Fruit fly (Drosophila melanogaster) whole organism, wandering third instar larva: ENCODE measurements around the gene ric8a.

Source experiments
- Hr78 ChIP-seq: fragments of >200 bp; optimal IDR thresholded peaks from 2 replicates; lab custom pipeline; 2017; ENCODE audit warnings: missing biosample characterization, missing genetic modification characterization
- Mio ChIP-seq: sonication (Bioruptor generic); optimal IDR thresholded peaks from 2 replicates; lab custom pipeline; 2016; ENCODE audit warnings: missing biosample characterization, missing genetic modification characterization
- Vsx2 ChIP-seq: fragments of 200-300, 225-300 bp; sonication (Bioruptor generic); optimal IDR thresholded peaks from 2 replicates; lab custom pipeline; 2018; ENCODE audit warnings: missing biosample characterization, missing genetic modification characterization; ENCODE audit not compliant: partially characterized antibody
- br ChIP-seq: fragments of 200-800 bp; sonication (Bioruptor generic); optimal IDR thresholded peaks from 2 replicates; lab custom pipeline; 2016; ENCODE audit warnings: missing biosample characterization, missing genetic modification characterization
- ey ChIP-seq: fragments of 200-800 bp; sonication (Bioruptor generic); optimal IDR thresholded peaks from 2 replicates; lab custom pipeline; 2016; ENCODE audit warnings: missing biosample characterization, missing genetic modification characterization
- fru ChIP-seq: fragments of 200-800 bp; sonication (Bioruptor generic); optimal IDR thresholded peaks from 3 replicates; lab custom pipeline; 2016; ENCODE audit warnings: missing biosample characterization, mild to moderate bottlenecking, missing genetic modification characterization
- h ChIP-seq: fragments of 200-800 bp; sonication (Bioruptor generic); optimal IDR thresholded peaks from 3 replicates; lab custom pipeline; 2016; ENCODE audit warnings: missing biosample characterization, mild to moderate bottlenecking, missing genetic modification characterization
- lola ChIP-seq: fragments of >200 bp; optimal IDR thresholded peaks from 2 replicates; lab custom pipeline; 2017; ENCODE audit warnings: missing biosample characterization, missing genetic modification characterization
- psq ChIP-seq: fragments of 200-800 bp; sonication (Bioruptor generic); optimal IDR thresholded peaks from 3 replicates; lab custom pipeline; 2017; ENCODE audit warnings: missing biosample characterization, mild to moderate bottlenecking, missing genetic modification characterization, moderate library complexity
- sage ChIP-seq: fragments of 200-800 bp; sonication (Bioruptor generic); optimal IDR thresholded peaks from 2 replicates; lab custom pipeline; 2016; ENCODE audit warnings: missing biosample characterization, mild to moderate bottlenecking, missing genetic modification characterization
- tai ChIP-seq: sonication (Bioruptor generic); optimal IDR thresholded peaks from 2 replicates; lab custom pipeline; 2016; ENCODE audit warnings: missing biosample characterization, missing genetic modification characterization

DNA sequence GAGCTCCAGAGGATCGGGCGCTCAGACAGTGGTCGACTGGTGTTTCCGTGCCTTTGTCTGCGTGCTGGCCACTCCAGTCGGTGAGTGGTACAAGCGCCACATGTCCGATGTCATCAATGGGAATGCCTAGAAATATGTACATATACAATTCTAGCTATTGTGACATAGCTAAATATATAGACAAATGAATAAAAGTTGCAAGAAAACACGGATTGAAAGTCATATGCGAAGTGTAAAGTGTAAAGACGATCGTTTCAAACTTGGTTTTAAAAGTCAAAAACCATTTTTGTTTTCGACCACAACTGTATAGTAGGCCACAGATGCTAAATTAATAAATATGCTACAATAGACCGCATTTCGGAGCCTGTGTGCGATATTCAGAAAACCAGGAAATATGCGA is 40.5 kb upstream of the ric8a start, which contains the start of gene CG15368:
- no peak for TF ChIP-seq br (GFP tag; lab: Kevin White, UChicago)
- no peak for TF ChIP-seq fru (GFP tag; lab: Kevin White, UChicago)
- no peak for TF ChIP-seq Vsx2
- no peak for TF ChIP-seq h (GFP tag; lab: Kevin White, UChicago)
- TF ChIP-seq Mio, result no peak
- TF ChIP-seq tai, result no peak
- no peak for TF ChIP-seq Hr78 (GFP tag; lab: Kevin White, UChicago)
- no peak for TF ChIP-seq sage
- TF ChIP-seq lola, result no peak
- no peak for TF ChIP-seq ey
- no peak for TF ChIP-seq psq (GFP tag; lab: Kevin White, UChicago)
